Worm (Caenorhabditis elegans): Measurements from ENCODE around the gene syp-1.

syp-1 gene

DNA sequence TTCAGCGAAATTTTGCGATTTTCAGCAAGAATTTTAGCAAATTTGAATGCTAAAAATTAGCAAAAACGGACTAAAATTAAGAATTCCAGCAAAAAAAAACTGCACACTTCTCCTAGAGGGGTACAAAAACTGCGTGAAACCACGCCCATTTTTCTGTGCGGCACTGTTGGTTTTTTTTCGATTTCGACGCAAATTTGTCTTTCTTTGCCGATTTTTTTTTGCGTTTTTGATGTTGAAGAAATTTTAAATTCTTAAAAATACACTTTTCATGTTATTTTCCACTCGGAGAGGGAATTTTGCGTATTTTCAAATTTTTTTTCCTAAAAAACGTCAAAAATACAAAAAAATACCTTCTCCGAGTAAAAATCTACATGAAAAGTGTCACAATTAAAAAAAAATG lies at the start of gene syp-1:
syp-1 (plus strand) TSS at position 301 of the 400 bp plus-strand sequence.
- no peak for TF ChIP-seq pag-3 (tag; optimal IDR thresholded peaks at IDR 0.05; ENCODE audit: borderline replicate concordance, insufficient read depth)
- no peak for TF ChIP-seq ces-1 (GFP tag; optimal IDR thresholded peaks at IDR 0.05)
- TF ChIP-seq fos-1 (tag; optimal IDR thresholded peaks at IDR 0.05) = no peak
- no peak for TF ChIP-seq C34B4.2 (tag; optimal IDR thresholded peaks at IDR 0.05)
- no peak for TF ChIP-seq jun-1 (tag; optimal IDR thresholded peaks at IDR 0.05)
- no peak for TF ChIP-seq ceh-63 (GFP tag; optimal IDR thresholded peaks at IDR 0.05)
- TF ChIP-seq nhr-90 (tag; optimal IDR thresholded peaks at IDR 0.05; ENCODE audit: poor library complexity) = no peak
- no peak for TF ChIP-seq C16A3.4 (tag; optimal IDR thresholded peaks at IDR 0.05)
- no peak for TF ChIP-seq unc-30 (tag; optimal IDR thresholded peaks at IDR 0.05)
- TF ChIP-seq zag-1 (tag; optimal IDR thresholded peaks at IDR 0.05) = no peak
- TF ChIP-seq nhr-28 (tag; optimal IDR thresholded peaks at IDR 0.05) = no peak
- TF ChIP-seq hlh-17 (GFP tag; optimal IDR thresholded peaks at IDR 0.05; ENCODE audit: borderline replicate concordance) = no peak
- TF ChIP-seq egl-13 (tag; optimal IDR thresholded peaks at IDR 0.05) = no peak
- TF ChIP-seq mef-2 (tag; optimal IDR thresholded peaks at IDR 0.05) = no peak
- TF ChIP-seq nhr-76 (tag; optimal IDR thresholded peaks at IDR 0.05) = no peak
- TF ChIP-seq egl-27 (tag; optimal IDR thresholded peaks at IDR 0.05) = no peak
- TF ChIP-seq elt-2 (tag; optimal IDR thresholded peaks at IDR 0.05) = no peak
- no peak for TF ChIP-seq zip-4 (GFP tag; optimal IDR thresholded peaks at IDR 0.05)
- no peak for TF ChIP-seq isw-1 (GFP tag; IDR thresholded peaks at IDR 0.05)
- TF ChIP-seq Y116A8C.19 (tag; optimal IDR thresholded peaks at IDR 0.05; ENCODE audit: borderline replicate concordance) = no peak

DNA sequence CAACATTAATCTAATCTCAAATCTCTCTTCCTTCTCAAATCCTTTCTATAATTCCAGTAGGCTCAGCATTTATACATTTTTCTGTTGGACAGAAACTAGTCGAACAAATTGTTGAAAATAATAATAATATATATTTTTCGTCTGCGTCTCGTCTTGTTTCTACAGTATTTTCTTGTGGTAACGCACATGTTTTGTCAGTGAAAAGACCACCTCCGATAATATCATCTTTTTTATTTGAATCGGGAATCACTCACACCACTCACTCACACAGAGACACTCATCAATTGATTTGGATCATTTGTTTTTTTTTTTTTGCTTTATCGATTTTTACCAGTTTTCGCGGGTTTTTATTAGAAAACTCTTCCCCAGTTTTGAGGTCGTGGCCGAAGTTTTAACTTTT lies 49.4 kb upstream of the syp-1 start:
- TF ChIP-seq blmp-1 (tag; optimal IDR thresholded peaks at IDR 0.05) (peak; percentile 55), zip-4 (GFP tag; optimal IDR thresholded peaks at IDR 0.05) (no peak), C34B4.2 (tag; optimal IDR thresholded peaks at IDR 0.05) (no peak), sup-37 (GFP tag; optimal IDR thresholded peaks at IDR 0.05) (no peak), pax-3 (tag; optimal IDR thresholded peaks at IDR 0.05) (no peak), vab-15 (tag; optimal IDR thresholded peaks at IDR 0.05) (no peak), sox-4 (tag; optimal IDR thresholded peaks at IDR 0.05) (no peak), dsc-1 (tag; optimal IDR thresholded peaks at IDR 0.05) (no peak), mep-1 (tag; optimal IDR thresholded peaks at IDR 0.05) (peak; percentile 40), sptf-1 (tag; optimal IDR thresholded peaks at IDR 0.05) (no peak), unc-62 (GFP tag; optimal IDR thresholded peaks at IDR 0.05) (no peak), ztf-11 (tag; optimal IDR thresholded peaks at IDR 0.05) (no peak), grh-1 (GFP tag; IDR thresholded peaks at IDR 0.05) (no peak), ceh-63 (GFP tag; optimal IDR thresholded peaks at IDR 0.05) (no peak), fkh-8 (tag; optimal IDR thresholded peaks at IDR 0.05) (no peak), pag-3 (tag; optimal IDR thresholded peaks at IDR 0.05; ENCODE audit: borderline replicate concordance, insufficient read depth) (no peak), nhr-19 (GFP tag; conservative IDR thresholded peaks at IDR 0.05) (no peak), lin-13 (GFP tag; optimal IDR thresholded peaks at IDR 0.05) (no peak), lin-14 (GFP tag; optimal IDR thresholded peaks at IDR 0.05) (peak; percentile 52), lin-35 (GFP tag; optimal IDR thresholded peaks at IDR 0.05) (peak in 1 of 2 experiments; percentile 6), aha-1 (tag; optimal IDR thresholded peaks at IDR 0.05) (no peak), egl-27 (tag; optimal IDR thresholded peaks at IDR 0.05) (no peak), efl-3 (GFP tag; optimal IDR thresholded peaks at IDR 0.05) (no peak), snu-23 (GFP tag; optimal IDR thresholded peaks at IDR 0.05) (peak; percentile 18), nhr-20 (tag; optimal IDR thresholded peaks at IDR 0.05) (no peak), unc-30 (tag; optimal IDR thresholded peaks at IDR 0.05) (no peak), elt-3 (tag; optimal IDR thresholded peaks at IDR 0.05) (peak in 1 of 6 experiments; percentile 31), mdl-1 (tag; optimal IDR thresholded peaks at IDR 0.05) (no peak), lsy-2 (tag; optimal IDR thresholded peaks at IDR 0.05) (peak in 1 of 2 experiments; percentile 14), F16B12.6 (tag; optimal IDR thresholded peaks at IDR 0.05) (no peak), nhr-85 (tag) (peak; percentile 18), unc-130 (tag; optimal IDR thresholded peaks at IDR 0.05) (no peak), ceh-8 (GFP tag; optimal IDR thresholded peaks at IDR 0.05) (no peak), hlh-4 (tag; optimal IDR thresholded peaks at IDR 0.05) (no peak), skn-1 (tag; optimal IDR thresholded peaks at IDR 0.05) (peak; percentile 44), swsn-7 (tag; optimal IDR thresholded peaks at IDR 0.05) (no peak)

Data from whole organism, L1 larva.